Fruit fly (Drosophila melanogaster) whole organism, adult: Measurements from ENCODE around the gene sNPF.

Experiments used
- CG1620 ChIP-seq: fragments of 200-800 bp; sonication (Bioruptor generic); optimal IDR thresholded peaks from 2 replicates; lab custom pipeline; 2016; ENCODE audit warnings: missing biosample characterization, missing genetic modification characterization
- CG33017 ChIP-seq: fragments of 200-800 bp; sonication (Bioruptor generic); optimal IDR thresholded peaks from 2 replicates; lab custom pipeline; 2018; ENCODE audit warnings: missing biosample characterization, mild to moderate bottlenecking, missing genetic modification characterization, moderate library complexity
- CG7045 ChIP-seq: fragments of 200-800 bp; sonication (Bioruptor generic); optimal IDR thresholded peaks from 2 replicates; lab custom pipeline; 2017; ENCODE audit warnings: missing biosample characterization, mild to moderate bottlenecking, missing genetic modification characterization
- Hr96 ChIP-seq: fragments of 200-800 bp; sonication (Bioruptor generic); optimal IDR thresholded peaks from 2 replicates; lab custom pipeline; 2016; ENCODE audit warnings: missing biosample characterization, missing genetic modification characterization
- Mnt ChIP-seq: fragments of 200-800 bp; sonication (Bioruptor generic); optimal IDR thresholded peaks from 2 replicates; lab custom pipeline; 2016; ENCODE audit warnings: missing biosample characterization, mild to moderate bottlenecking, missing genetic modification characterization
- cic ChIP-seq: fragments of 200-800 bp; sonication (Bioruptor generic); optimal IDR thresholded peaks from 2 replicates; lab custom pipeline; 2017; ENCODE audit warnings: missing biosample characterization, mild to moderate bottlenecking, missing genetic modification characterization, moderate library complexity
- cnc ChIP-seq, 2 experiments: fragments of >200 bp; optimal IDR thresholded peaks; 2 replicates each; lab custom pipeline; 2017
- kay ChIP-seq: fragments of 200-800 bp; sonication (Bioruptor generic); peaks from one replicate; lab custom pipeline; 2016; ENCODE audit warnings: missing biosample characterization, missing genetic modification characterization, borderline replicate concordance
- pad ChIP-seq: fragments of 200-800 bp; sonication (Bioruptor generic); optimal IDR thresholded peaks from 3 replicates; lab custom pipeline; 2017; ENCODE audit warnings: missing biosample characterization, missing genetic modification characterization, mild to moderate bottlenecking, moderate library complexity, missing genetic modification reagents
- tj ChIP-seq: fragments of 200-800 bp; sonication (Bioruptor generic); optimal IDR thresholded peaks from 3 replicates; lab custom pipeline; 2017; ENCODE audit warnings: missing biosample characterization, mild to moderate bottlenecking, missing genetic modification characterization, moderate library complexity
- toe ChIP-seq: fragments of 200-800 bp; sonication (Bioruptor generic); optimal IDR thresholded peaks from 2 replicates; lab custom pipeline; 2016; ENCODE audit warnings: missing biosample characterization, missing genetic modification characterization

DNA sequence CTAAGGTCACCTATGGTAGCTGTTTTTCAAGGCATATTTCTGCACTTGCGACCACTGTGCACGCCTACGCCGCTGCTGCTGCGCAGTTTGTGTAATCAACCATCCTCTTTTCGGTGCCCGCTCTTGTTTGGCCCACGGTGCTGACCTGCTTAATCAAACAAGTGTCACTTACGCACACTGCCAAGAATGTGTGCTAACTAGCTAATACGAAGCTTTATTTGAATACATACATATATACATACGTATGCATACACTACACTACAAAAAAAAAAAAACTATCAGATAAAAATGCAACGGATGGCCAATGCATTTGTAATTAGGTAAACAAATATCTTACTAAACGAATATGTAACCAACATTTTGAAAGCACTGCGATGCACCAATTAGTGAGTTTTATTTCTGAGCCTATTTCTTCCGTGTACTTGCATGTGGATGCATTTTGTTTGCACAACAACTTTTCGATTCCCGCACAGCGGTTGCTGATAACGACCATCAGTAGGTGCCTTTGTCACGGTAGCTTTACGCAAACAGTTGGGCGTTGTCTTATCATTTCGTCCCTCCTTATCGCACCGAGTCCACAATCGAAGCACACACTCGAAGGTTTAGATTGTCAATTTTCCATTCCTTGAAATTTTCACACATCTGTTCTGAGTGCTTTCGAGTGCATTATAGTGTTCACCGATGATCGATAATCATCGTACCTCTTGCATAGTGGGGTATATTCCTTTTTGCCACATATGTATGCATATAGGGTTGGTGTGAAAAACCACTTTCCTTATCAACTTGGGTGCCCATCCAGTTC lies 58.8 kb downstream of the sNPF start:
- TF ChIP-seq CG7045: peak; percentile 67
- TF ChIP-seq cic (GFP tag; lab: Kevin White, UChicago): peak; percentile 95
- TF ChIP-seq Hr96: peak; percentile 76
- TF ChIP-seq tj: peak; percentile 77
- TF ChIP-seq Mnt (GFP tag; lab: Kevin White, UChicago): peak; percentile 89
- TF ChIP-seq kay (GFP tag; lab: Kevin White, UChicago): no peak
- TF ChIP-seq toe (GFP tag; lab: Kevin White, UChicago): peak; percentile 29
- TF ChIP-seq cnc (optimal IDR thresholded peaks at IDR 0.05; lab: Kevin White, UChicago): no peak
- TF ChIP-seq pad (GFP tag; lab: Kevin White, UChicago): peak; percentile 61
- TF ChIP-seq CG33017 (tag; lab: Kevin White, UChicago): peak; percentile 94
- TF ChIP-seq CG1620 (GFP tag; lab: Kevin White, UChicago): peak; percentile 30
